Fruit fly (Drosophila melanogaster) whole organism, pupa: ENCODE data around the gene CG4465.

ENCODE experiments used
- CG10348 ChIP-seq: fragments of 200-800 bp; sonication (Bioruptor generic); IDR thresholded peaks from 2 replicates; pipeline ENCODE4 v1.3.6; 2022; ENCODE audit warnings: missing biosample characterization, missing genetic modification characterization
- CG12605 ChIP-seq: fragments of 200-800 bp; sonication (Bioruptor generic); IDR thresholded peaks from 2 replicates; pipeline ENCODE4 v1.3.6; 2022; ENCODE audit warnings: missing biosample characterization, missing genetic modification characterization
- CG13204 ChIP-seq: fragments of 200-800 bp; sonication (Bioruptor generic); optimal IDR thresholded peaks from 2 replicates; lab custom pipeline; 2018; ENCODE audit warnings: missing biosample characterization, mild to moderate bottlenecking, missing genetic modification characterization, moderate library complexity
- CG14655 ChIP-seq: fragments of 200-800 bp; sonication (Bioruptor generic); optimal IDR thresholded peaks from 3 replicates; lab custom pipeline; 2017; ENCODE audit warnings: mild to moderate bottlenecking, missing biosample characterization, missing genetic modification reagents, missing genetic modification characterization
- CG15710 ChIP-seq: fragments of 200-800 bp; sonication (Bioruptor generic); optimal IDR thresholded peaks from 2 replicates; lab custom pipeline; 2018; ENCODE audit warnings: missing biosample characterization, mild to moderate bottlenecking, missing genetic modification characterization, moderate library complexity
- CG17806 ChIP-seq: fragments of 200-800 bp; sonication (Bioruptor generic); optimal IDR thresholded peaks from 2 replicates; lab custom pipeline; 2018; ENCODE audit warnings: missing biosample characterization, mild to moderate bottlenecking, missing genetic modification characterization, moderate library complexity
- CG32121 ChIP-seq: fragments of 200-800 bp; sonication (Bioruptor generic); IDR thresholded peaks from 2 replicates; pipeline ENCODE4 v1.3.6; 2022; ENCODE audit warnings: missing biosample characterization, missing genetic modification characterization
- CG34367 ChIP-seq: fragments of 200-800 bp; sonication (Bioruptor generic); optimal IDR thresholded peaks from 2 replicates; lab custom pipeline; 2018; ENCODE audit warnings: missing biosample characterization, mild to moderate bottlenecking, missing genetic modification characterization
- CG4496 ChIP-seq: fragments of 200-800 bp; sonication (Bioruptor generic); IDR thresholded peaks from 3 replicates; pipeline ENCODE4 v1.3.6; 2022; ENCODE audit warnings: missing biosample characterization, missing genetic modification characterization
- CG8159 ChIP-seq: fragments of 200-800 bp; sonication (Bioruptor generic); optimal IDR thresholded peaks from 3 replicates; lab custom pipeline; 2018; ENCODE audit warnings: missing biosample characterization, mild to moderate bottlenecking, missing genetic modification characterization, moderate library complexity
- CG8301 ChIP-seq: fragments of 200-800 bp; sonication (Bioruptor generic); optimal IDR thresholded peaks from 2 replicates; lab custom pipeline; 2018; ENCODE audit warnings: missing biosample characterization, mild to moderate bottlenecking, missing genetic modification characterization
- CG9948 ChIP-seq: fragments of 200-800 bp; sonication (Bioruptor generic); optimal IDR thresholded peaks from 2 replicates; lab custom pipeline; 2018; ENCODE audit warnings: missing biosample characterization, mild to moderate bottlenecking, missing genetic modification characterization, moderate library complexity
- D1 ChIP-seq: fragments of 200-800 bp; sonication (Bioruptor generic); optimal IDR thresholded peaks from 2 replicates; lab custom pipeline; 2018; ENCODE audit warnings: missing biosample characterization, mild to moderate bottlenecking, missing genetic modification characterization, moderate library complexity
- EcR ChIP-seq: fragments of 200-800 bp; sonication (Bioruptor generic); optimal IDR thresholded peaks from 3 replicates; lab custom pipeline; 2019; ENCODE audit warnings: missing biosample characterization, missing genetic modification characterization, mild to moderate bottlenecking, moderate library complexity, missing genetic modification reagents
- Ets98B ChIP-seq: fragments of 200-800 bp; sonication (Bioruptor generic); IDR thresholded peaks from 2 replicates; pipeline ENCODE4 v1.3.6; 2022; ENCODE audit warnings: missing biosample characterization, missing genetic modification characterization
- Pif1A ChIP-seq: fragments of 200-800 bp; sonication (Bioruptor generic); optimal IDR thresholded peaks from 3 replicates; lab custom pipeline; 2016; ENCODE audit warnings: missing biosample characterization, missing genetic modification characterization
- Pif1B ChIP-seq: fragments of 200-800 bp; sonication (Bioruptor generic); optimal IDR thresholded peaks from 3 replicates; lab custom pipeline; 2016; ENCODE audit warnings: missing biosample characterization, missing genetic modification characterization
- Snoo ChIP-seq: fragments of 200-800 bp; sonication (Bioruptor generic); optimal IDR thresholded peaks from 3 replicates; lab custom pipeline; 2017; ENCODE audit warnings: missing biosample characterization, mild to moderate bottlenecking, missing genetic modification characterization, inconsistent platforms
- fd96Ca ChIP-seq: fragments of 200-800 bp; sonication (Bioruptor generic); IDR thresholded peaks from 3 replicates; pipeline ENCODE4 v1.3.6; 2022; ENCODE audit warnings: missing biosample characterization, missing genetic modification characterization
- gl ChIP-seq: fragments of 200-800 bp; sonication (Bioruptor generic); optimal IDR thresholded peaks from 2 replicates; lab custom pipeline; 2018; ENCODE audit warnings: missing biosample characterization, mild to moderate bottlenecking, missing genetic modification characterization
- rn ChIP-seq: fragments of 200-800 bp; sonication (Bioruptor generic); IDR thresholded peaks from 2 replicates; pipeline ENCODE4 v1.3.6; 2022; ENCODE audit warnings: missing biosample characterization, missing genetic modification characterization

The CG4465 gene

dm6 chr3R:19880431-19880939, 37.2 kb downstream of the CG4465 start:
- TF ChIP-seq CG8301 (tag; lab: Kevin White, UChicago): no peak
- peak; percentile 24 for TF ChIP-seq CG15710 (tag; lab: Kevin White, UChicago)
- TF ChIP-seq Snoo (tag; lab: Kevin White, UChicago): peak; percentile 33
- TF ChIP-seq CG32121 (GFP tag; lab: Robert Waterston, UW): peak; percentile 60; the same call in 1 of the 2 replicates
- TF ChIP-seq Pif1A (GFP tag; lab: Kevin White, UChicago): no peak
- peak; percentile 22 for TF ChIP-seq CG8159 (tag; lab: Kevin White, UChicago)
- peak; percentile 16 for TF ChIP-seq CG17806 (tag; lab: Kevin White, UChicago)
- peak; percentile 35; the same call in 1 of the 2 replicates for TF ChIP-seq Ets98B (GFP tag; lab: Robert Waterston, UW)
- TF ChIP-seq CG4496 (GFP tag; lab: Robert Waterston, UW): peak; percentile 41; the same call in 1 of the 3 replicates
- TF ChIP-seq CG9948 (tag; lab: Kevin White, UChicago): no peak
- TF ChIP-seq CG34367 (tag; lab: Kevin White, UChicago): no peak
- TF ChIP-seq fd96Ca (GFP tag; lab: Robert Waterston, UW): peak; percentile 51
- no peak for TF ChIP-seq CG13204 (GFP tag; lab: Kevin White, UChicago)
- TF ChIP-seq, all 21 proteins: peak for 8

dm6 chr3R:19879470-19880052, 38.1 kb downstream of the CG4465 start, which contains the start of gene Ask1:
TSS of gene Ask1 (plus strand) at chr3R:19879719.
- TF ChIP-seq CG10348 (GFP tag; lab: Robert Waterston, UW): no peak
- no peak for TF ChIP-seq CG4496 (GFP tag; lab: Robert Waterston, UW)
- no peak for TF ChIP-seq CG13204 (GFP tag; lab: Kevin White, UChicago)
- TF ChIP-seq EcR (GFP tag; lab: Kevin White, UChicago): no peak

DNA sequence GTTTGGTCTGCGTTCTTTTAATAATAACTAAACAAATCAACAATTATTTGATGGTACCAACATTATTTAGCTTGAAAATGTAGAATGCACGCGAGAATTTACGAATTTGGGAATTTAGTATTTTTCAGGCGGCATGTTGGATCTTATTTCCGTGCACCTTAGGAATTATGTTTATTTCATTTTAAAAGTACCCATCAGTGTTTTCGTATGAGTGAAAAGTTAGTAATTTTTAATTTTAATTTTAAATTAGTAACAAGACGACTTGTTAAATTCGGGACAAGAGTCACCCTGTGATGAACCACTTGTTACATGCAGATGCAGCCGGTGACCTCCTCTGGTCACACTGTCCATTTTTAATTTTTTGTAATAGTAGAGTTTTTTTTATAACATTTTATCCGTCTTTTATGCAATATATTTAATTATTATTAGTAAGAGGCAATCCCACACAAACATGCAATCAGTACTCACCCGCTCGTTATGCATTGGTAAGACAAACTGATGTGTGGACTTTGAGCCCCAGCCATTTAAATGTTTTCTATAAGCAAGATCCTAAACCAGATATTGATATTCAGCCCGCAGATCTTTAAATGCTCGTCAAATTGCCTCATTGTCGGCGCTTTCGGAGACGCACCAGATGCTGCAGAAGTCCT, 40.1 kb downstream of the CG4465 start, which contains the start of the genes CG17186 and Arc42:
CG17186 (minus strand) TSS at position 88 of the 650 bp plus-strand sequence.
Arc42 (plus strand) TSS at position 311 of the 650 bp plus-strand sequence.
- TF ChIP-seq CG12605 (GFP tag; lab: Robert Waterston, UW) (peak; percentile 66), rn (GFP tag; lab: Robert Waterston, UW) (no peak), Pif1B (GFP tag; lab: Kevin White, UChicago) (peak; percentile 36), gl (tag; lab: Kevin White, UChicago) (peak; percentile 85), Snoo (tag; lab: Kevin White, UChicago) (no peak), CG4496 (GFP tag; lab: Robert Waterston, UW) (peak; percentile 55; the same call in 2 of the 3 replicates), CG17806 (tag; lab: Kevin White, UChicago) (peak; percentile 2), Pif1A (GFP tag; lab: Kevin White, UChicago) (peak; percentile 38), CG32121 (GFP tag; lab: Robert Waterston, UW) (0 out of 2 replicates have a peak, but pooled peaks have one; percentile 16), CG9948 (tag; lab: Kevin White, UChicago) (no peak), Ets98B (GFP tag; lab: Robert Waterston, UW) (no peak; the same call in 1 of the 2 replicates), CG8159 (tag; lab: Kevin White, UChicago) (peak; percentile 34), CG10348 (GFP tag; lab: Robert Waterston, UW) (no peak), CG14655 (GFP tag; lab: Kevin White, UChicago) (no peak), CG13204 (GFP tag; lab: Kevin White, UChicago) (peak; percentile 51), CG8301 (tag; lab: Kevin White, UChicago) (peak; percentile 34), D1 (no peak), CG15710 (tag; lab: Kevin White, UChicago) (peak; percentile 1), CG34367 (tag; lab: Kevin White, UChicago) (peak; percentile 29), fd96Ca (GFP tag; lab: Robert Waterston, UW) (no peak), EcR (GFP tag; lab: Kevin White, UChicago) (no peak)

DNA sequence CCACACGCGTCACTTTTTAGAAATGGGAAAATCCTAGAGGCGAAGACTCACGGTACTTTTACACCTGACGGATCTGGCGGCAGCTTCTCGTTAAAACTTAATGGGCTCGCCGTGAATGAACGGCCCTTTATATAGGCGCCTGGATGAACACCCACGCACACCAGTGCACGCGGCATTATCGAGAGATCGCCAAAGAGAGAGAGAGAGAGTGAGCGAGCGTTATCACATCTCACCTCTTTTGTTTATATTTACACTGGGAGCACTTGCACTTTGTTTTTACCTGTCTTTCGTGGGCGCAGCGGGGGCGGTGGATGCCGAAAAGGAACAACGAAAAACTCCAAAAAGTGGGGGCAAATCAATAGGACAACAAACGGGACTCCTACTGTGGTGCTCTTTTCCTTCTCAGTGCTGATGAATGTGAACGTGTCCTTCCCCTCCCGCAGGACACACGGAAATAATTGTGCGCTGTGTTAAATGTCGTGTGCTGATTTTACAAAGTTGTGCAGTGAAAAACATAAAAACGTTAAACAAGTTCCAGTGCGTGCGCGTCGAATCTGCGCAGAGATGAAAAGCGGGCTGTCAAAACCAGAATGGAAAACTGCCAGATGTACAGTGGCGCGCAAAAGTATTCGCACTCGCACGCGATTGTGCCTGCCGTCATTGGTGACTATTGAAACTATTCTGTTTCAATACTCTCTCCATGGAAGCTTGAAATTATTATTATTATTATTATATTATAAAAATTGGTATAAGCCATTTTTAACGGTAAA, 42.3 kb downstream of the CG4465 start, which contains the start of gene Mrp5:
Mrp5 (minus strand) TSS at position 561 of the 770 bp plus-strand sequence.
- TF ChIP-seq CG8159 (tag; lab: Kevin White, UChicago) (peak; percentile 36), CG12605 (GFP tag; lab: Robert Waterston, UW) (no peak), Pif1A (GFP tag; lab: Kevin White, UChicago) (peak; percentile 23), CG17806 (tag; lab: Kevin White, UChicago) (peak; percentile 19), gl (tag; lab: Kevin White, UChicago) (peak; percentile 60), EcR (GFP tag; lab: Kevin White, UChicago) (peak; percentile 58), CG9948 (tag; lab: Kevin White, UChicago) (no peak), CG4496 (GFP tag; lab: Robert Waterston, UW) (peak; percentile 80), Pif1B (GFP tag; lab: Kevin White, UChicago) (peak; percentile 46), Ets98B (GFP tag; lab: Robert Waterston, UW) (no peak), CG8301 (tag; lab: Kevin White, UChicago) (peak; percentile 36), CG15710 (tag; lab: Kevin White, UChicago) (peak; percentile 12), fd96Ca (GFP tag; lab: Robert Waterston, UW) (peak; percentile 51; the same call in 1 of the 3 replicates), CG13204 (GFP tag; lab: Kevin White, UChicago) (peak; percentile 40), CG32121 (GFP tag; lab: Robert Waterston, UW) (no peak), Snoo (tag; lab: Kevin White, UChicago) (peak; percentile 21), CG34367 (tag; lab: Kevin White, UChicago) (no peak)
